Worm (Caenorhabditis elegans): ENCODE data around the gene M163.5.

Gene M163.5

DNA sequence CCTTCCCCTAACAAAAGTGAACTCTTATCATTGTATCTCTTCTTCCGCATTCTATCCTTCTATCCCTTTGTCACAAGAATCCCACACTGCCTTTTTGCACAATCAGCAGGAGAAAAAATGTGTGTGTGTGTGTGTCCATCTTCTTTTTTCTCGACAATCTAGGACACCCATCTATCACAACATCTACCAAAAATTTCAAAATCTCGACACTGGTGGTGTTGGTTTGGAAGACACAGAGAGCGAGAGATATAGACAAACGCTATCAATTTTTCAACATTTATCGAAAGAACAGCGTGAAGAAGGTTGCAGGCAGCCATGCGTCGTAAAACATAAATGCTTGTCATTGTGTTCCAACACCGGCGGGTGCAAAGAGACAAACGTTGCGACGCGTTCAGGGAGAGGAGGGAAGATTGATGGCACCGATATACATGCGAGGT is 35.0 kb downstream of the M163.5 start (continued):
- TF ChIP-seq dve-1 (tag; optimal IDR thresholded peaks at IDR 0.05; ENCODE audit: insufficient read depth): peak; percentile 45
- TF ChIP-seq nhr-28 (tag; optimal IDR thresholded peaks at IDR 0.05): peak; percentile 89
- TF ChIP-seq zfp-3 (GFP tag; conservative IDR thresholded peaks at IDR 0.05): no peak
- TF ChIP-seq F49E8.2 (tag; optimal IDR thresholded peaks at IDR 0.05; ENCODE audit: borderline replicate concordance): no peak
- no peak for TF ChIP-seq nhr-25 (tag; optimal IDR thresholded peaks at IDR 0.05; ENCODE audit: borderline replicate concordance, insufficient read depth)
- TF ChIP-seq mep-1 (tag; optimal IDR thresholded peaks at IDR 0.05): peak; percentile 2
- peak; percentile 70 for TF ChIP-seq mxl-3 (GFP tag; optimal IDR thresholded peaks at IDR 0.05)
- peak; percentile 17 for TF ChIP-seq nhr-77 (tag; optimal IDR thresholded peaks at IDR 0.05)
- peak; percentile 86 for TF ChIP-seq hlh-11 (tag; optimal IDR thresholded peaks at IDR 0.05)
- no peak for TF ChIP-seq arid-1 (GFP tag; conservative IDR thresholded peaks at IDR 0.05)
- peak; percentile 20 for TF ChIP-seq dpl-1 (GFP tag; optimal IDR thresholded peaks at IDR 0.05)
- TF ChIP-seq ama-1 (optimal IDR thresholded peaks at IDR 0.05): no peak
- peak; percentile 39 for TF ChIP-seq nhr-48 (tag; optimal IDR thresholded peaks at IDR 0.05)
- TF ChIP-seq daf-16 (GFP tag; optimal IDR thresholded peaks at IDR 0.05): peak in 1 of 2 experiments; percentile 30
- TF ChIP-seq daf-16 (tag; optimal IDR thresholded peaks at IDR 0.05): no peak
- peak in 1 of 2 experiments; percentile 100 for TF ChIP-seq unc-62 (GFP tag; optimal IDR thresholded peaks at IDR 0.05 in 1 of 2)
- TF ChIP-seq unc-62 (tag; optimal IDR thresholded peaks at IDR 0.05): no peak
- no peak for TF ChIP-seq egl-43 (GFP tag; IDR thresholded peaks at IDR 0.05)
- TF ChIP-seq hlh-30 (tag; optimal IDR thresholded peaks at IDR 0.05; ENCODE audit: insufficient read depth): peak; percentile 69

DNA sequence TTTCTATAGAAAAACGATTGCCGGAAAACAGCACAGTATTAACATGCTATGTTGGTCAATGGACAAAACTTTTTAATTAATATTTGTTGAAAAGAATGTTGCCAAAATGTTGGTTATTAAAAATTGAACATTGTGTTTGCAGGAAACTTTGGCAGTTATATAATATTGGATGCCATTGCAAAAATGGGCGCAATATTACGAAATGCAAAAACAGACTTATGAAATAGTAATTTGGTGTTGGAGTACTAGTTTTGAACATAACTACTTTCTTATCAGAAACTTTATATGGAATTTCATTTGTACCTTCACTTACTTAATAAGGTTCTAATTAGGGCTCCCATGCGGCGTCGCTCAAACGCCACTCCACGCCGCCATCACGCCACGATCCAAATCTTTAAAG is 36.5 kb downstream of the M163.5 start:
- TF ChIP-seq fkh-10 (GFP tag; optimal IDR thresholded peaks at IDR 0.05) (no peak), zip-2 (tag; optimal IDR thresholded peaks at IDR 0.05) (peak; percentile 93), nhr-28 (tag; optimal IDR thresholded peaks at IDR 0.05) (no peak), attf-4 (tag; optimal IDR thresholded peaks at IDR 0.05) (no peak), hlh-30 (tag; optimal IDR thresholded peaks at IDR 0.05; ENCODE audit: insufficient read depth) (no peak), dmd-8 (GFP tag; IDR thresholded peaks at IDR 0.05) (no peak)

DNA sequence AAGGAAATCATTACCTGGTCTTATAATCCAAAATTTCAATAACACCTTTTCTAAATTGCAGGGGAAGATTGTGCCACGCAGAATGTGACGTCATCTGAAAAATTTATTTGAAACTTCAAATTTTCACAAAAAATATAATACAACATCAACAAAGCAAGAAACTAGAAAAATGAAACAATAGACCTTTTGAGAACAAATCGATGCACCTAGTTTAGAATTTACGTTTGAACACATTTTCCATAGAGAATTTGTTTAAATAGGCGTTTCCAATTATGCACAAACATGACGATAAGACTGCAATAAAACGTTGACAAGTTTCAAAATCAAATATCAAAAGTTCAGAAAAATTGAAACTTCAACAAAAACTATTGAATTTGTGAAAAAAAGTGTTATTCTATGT is 39.0 kb downstream of the M163.5 start, which contains the start of gene fbxa-141:
TSS of gene fbxa-141 (minus strand) at position 101 of the 400 bp plus-strand sequence.
- TF ChIP-seq rbr-2 (tag; optimal IDR thresholded peaks at IDR 0.05): no peak
- TF ChIP-seq nhr-102 (tag; optimal IDR thresholded peaks at IDR 0.05): no peak
- no peak for TF ChIP-seq spr-3 (GFP tag; optimal IDR thresholded peaks at IDR 0.05)
- TF ChIP-seq Y75B8A.6 (GFP tag; IDR thresholded peaks at IDR 0.05): no peak
- peak in 1 of 2 experiments; percentile 9 for TF ChIP-seq unc-62 (GFP tag; optimal IDR thresholded peaks at IDR 0.05 in 1 of 2)
- no peak for TF ChIP-seq unc-62 (tag; optimal IDR thresholded peaks at IDR 0.05)
- no peak for TF ChIP-seq ztf-7 (tag; optimal IDR thresholded peaks at IDR 0.05)
- TF ChIP-seq fos-1 (tag; optimal IDR thresholded peaks at IDR 0.05): no peak
- TF ChIP-seq php-3 (GFP tag; IDR thresholded peaks at IDR 0.05): no peak
- no peak for TF ChIP-seq dmd-9 (GFP tag; IDR thresholded peaks at IDR 0.05)
- no peak for TF ChIP-seq sdz-12 (GFP tag; optimal IDR thresholded peaks at IDR 0.05)
- no peak for TF ChIP-seq daf-16 (GFP tag; optimal IDR thresholded peaks at IDR 0.05)
- peak; percentile 17 for TF ChIP-seq daf-16 (tag; optimal IDR thresholded peaks at IDR 0.05)
- no peak for TF ChIP-seq nhr-111 (GFP tag; optimal IDR thresholded peaks at IDR 0.05)
- TF ChIP-seq F44E2.7 (GFP tag; IDR thresholded peaks at IDR 0.05): no peak
- TF ChIP-seq lin-39 (tag; optimal IDR thresholded peaks at IDR 0.05): no peak

DNA sequence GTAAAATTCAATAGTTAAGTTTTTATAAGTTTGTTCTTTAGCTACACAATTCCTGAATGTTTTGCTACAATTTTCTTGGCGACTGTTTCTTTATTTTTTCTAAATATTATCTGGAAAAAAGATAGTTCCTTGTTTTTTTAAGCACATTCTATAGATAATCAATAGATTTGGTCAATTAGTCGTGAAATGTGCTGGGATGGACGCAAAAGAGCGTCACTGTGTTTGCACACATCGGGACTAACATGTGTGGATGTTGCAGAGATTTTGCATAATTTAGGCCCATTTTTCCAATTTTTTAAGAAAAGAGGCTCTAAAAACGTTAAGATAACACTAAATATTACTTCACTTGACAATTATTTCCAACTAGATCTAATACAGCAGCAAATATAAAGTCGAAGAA is 39.6 kb downstream of the M163.5 start:
- TF ChIP-seq aha-1 (tag) (peak; percentile 19), duxl-1 (tag; optimal IDR thresholded peaks at IDR 0.05; ENCODE audit: poor library complexity) (no peak), dmd-6 (GFP tag; IDR thresholded peaks at IDR 0.05) (no peak), tag-97 (GFP tag; IDR thresholded peaks at IDR 0.05) (no peak), lin-13 (GFP tag; optimal IDR thresholded peaks at IDR 0.05) (no peak), ZK546.5 (tag; optimal IDR thresholded peaks at IDR 0.05) (no peak), nhr-10 (tag; optimal IDR thresholded peaks at IDR 0.05) (no peak), fkh-10 (GFP tag; optimal IDR thresholded peaks at IDR 0.05) (peak; percentile 29), daf-8 (GFP tag; IDR thresholded peaks at IDR 0.05) (no peak), fos-1 (tag; optimal IDR thresholded peaks at IDR 0.05) (no peak), nhr-237 (tag; optimal IDR thresholded peaks at IDR 0.05) (no peak), hmg-1.1 (GFP tag; IDR thresholded peaks at IDR 0.05) (peak; percentile 30; the same call in 1 of the 2 replicates), ceh-62 (tag; optimal IDR thresholded peaks at IDR 0.05) (no peak), hlh-11 (tag; optimal IDR thresholded peaks at IDR 0.05) (no peak), gei-8 (GFP tag; optimal IDR thresholded peaks at IDR 0.05) (no peak), unc-62 (GFP tag; optimal IDR thresholded peaks at IDR 0.05 in 1 of 2) (peak in 1 of 2 experiments; percentile 84), unc-62 (tag; optimal IDR thresholded peaks at IDR 0.05) (no peak), mep-1 (tag; optimal IDR thresholded peaks at IDR 0.05) (peak; percentile 46)
